Fruit fly (Drosophila melanogaster): ENCODE measurements around the gene nmd.
A peak's percentile ranks its signal among the peaks of the same experiment; 100 is the strongest.

Gene nmd

dm6 chr2L:10321612-10322011 lies 17.9 kb upstream of the nmd start:
- peak; percentile 75 for TF ChIP-seq CG17801 (GFP tag; optimal IDR thresholded peaks at IDR 0.05; ENCODE audit: partially characterized antibody)

dm6 chr2L:10321036-10321583 lies 17.4 kb upstream of the nmd start:
- TF ChIP-seq CG17801 (GFP tag; optimal IDR thresholded peaks at IDR 0.05; ENCODE audit: partially characterized antibody) = no peak

dm6 chr2L:10320174-10320775 lies 16.5 kb upstream of the nmd start:
- no peak for TF ChIP-seq CG17801 (GFP tag; optimal IDR thresholded peaks at IDR 0.05; ENCODE audit: partially characterized antibody)

dm6 chr2L:10315888-10316287 lies 12.1 kb upstream of the nmd start:
- TF ChIP-seq CG17801 (GFP tag; optimal IDR thresholded peaks at IDR 0.05; ENCODE audit: partially characterized antibody) = no peak

- no peak for TF ChIP-seq CG17801 (GFP tag; optimal IDR thresholded peaks at IDR 0.05; ENCODE audit: partially characterized antibody)
Observed at dm6 chr2L:10314327-10315210, 10.8 kb upstream of the nmd start, which contains the start of the genes Usp14 and CG4972. TSS of gene Usp14 (minus strand) at chr2L:10314396. TSS of gene CG4972 (plus strand) at chr2L:10314792.

dm6 chr2L:10311822-10312221 lies 8.1 kb upstream of the nmd start:
- TF ChIP-seq CG17801 (GFP tag; optimal IDR thresholded peaks at IDR 0.05; ENCODE audit: partially characterized antibody) = no peak

- no peak for TF ChIP-seq CG17801 (GFP tag; optimal IDR thresholded peaks at IDR 0.05; ENCODE audit: partially characterized antibody)
Observed at dm6 chr2L:10310614-10311382, 7.1 kb upstream of the nmd start, which contains the start of gene Cdk5alpha. TSS of gene Cdk5alpha (minus strand) at chr2L:10310956.

dm6 chr2L:10306518-10307260 lies 2.9 kb upstream of the nmd start, which contains the start of the genes CG5390 and CG4968:
TSS of gene CG5390 (minus strand) at chr2L:10306594.
TSS of gene CG4968 (plus strand) at chr2L:10306922.
- TF ChIP-seq CG17801 (GFP tag; optimal IDR thresholded peaks at IDR 0.05; ENCODE audit: partially characterized antibody) = peak; percentile 87

- TF ChIP-seq CG17801 (GFP tag; optimal IDR thresholded peaks at IDR 0.05; ENCODE audit: partially characterized antibody) = no peak
Observed at dm6 chr2L:10305538-10306147, 1.9 kb upstream of the nmd start.

dm6 chr2L:10301918-10302317 lies 1.8 kb downstream of the nmd start, which contains the start of gene CG13138:
TSS of gene CG13138 (minus strand) at chr2L:10302018.
- no peak for TF ChIP-seq CG17801 (GFP tag; optimal IDR thresholded peaks at IDR 0.05; ENCODE audit: partially characterized antibody)

dm6 chr2L:10299810-10300147 lies 4.0 kb downstream of the nmd start, which contains the start of gene CYLD:
TSS of gene CYLD (minus strand) at chr2L:10299847.
- TF ChIP-seq CG17801 (GFP tag; optimal IDR thresholded peaks at IDR 0.05; ENCODE audit: partially characterized antibody) = peak; percentile 66

dm6 chr2L:10299077-10299809 lies 4.5 kb downstream of the nmd start:
- no peak for TF ChIP-seq CG17801 (GFP tag; optimal IDR thresholded peaks at IDR 0.05; ENCODE audit: partially characterized antibody)

- no peak for TF ChIP-seq CG17801 (GFP tag; optimal IDR thresholded peaks at IDR 0.05; ENCODE audit: partially characterized antibody)
Observed at dm6 chr2L:10298306-10298705, 5.4 kb downstream of the nmd start.

All from ovary, adult (tissue).